Fruit fly (Drosophila melanogaster) whole organism: ENCODE measurements around the gene CG32767.

Experiments used
- CG8478 ChIP-seq: fragments of >200 bp; optimal IDR thresholded peaks from 2 replicates; lab custom pipeline; 2018; ENCODE audit warnings: inconsistent platforms
- Dll ChIP-seq: fragments of >200 bp; optimal IDR thresholded peaks from 2 replicates; lab custom pipeline; 2017
- EcR ChIP-seq, 2 experiments: fragments of >200 bp; optimal IDR thresholded peaks; 2 replicates each; lab custom pipeline; 2017; ENCODE audit warnings: missing biosample characterization in 2 of 2, missing genetic modification characterization in 2 of 2, missing genetic modification reagents in 2 of 2
- pan ChIP-seq: fragments of >200 bp; optimal IDR thresholded peaks from 2 replicates; lab custom pipeline; 2017
- psq ChIP-seq: fragments of >200 bp; optimal IDR thresholded peaks from 2 replicates; lab custom pipeline; 2017
- usp ChIP-seq: fragments of >200 bp; optimal IDR thresholded peaks from 2 replicates; lab custom pipeline; 2017; ENCODE audit warnings: missing biosample characterization, missing genetic modification characterization, mixed read lengths

CG32767 gene

DNA sequence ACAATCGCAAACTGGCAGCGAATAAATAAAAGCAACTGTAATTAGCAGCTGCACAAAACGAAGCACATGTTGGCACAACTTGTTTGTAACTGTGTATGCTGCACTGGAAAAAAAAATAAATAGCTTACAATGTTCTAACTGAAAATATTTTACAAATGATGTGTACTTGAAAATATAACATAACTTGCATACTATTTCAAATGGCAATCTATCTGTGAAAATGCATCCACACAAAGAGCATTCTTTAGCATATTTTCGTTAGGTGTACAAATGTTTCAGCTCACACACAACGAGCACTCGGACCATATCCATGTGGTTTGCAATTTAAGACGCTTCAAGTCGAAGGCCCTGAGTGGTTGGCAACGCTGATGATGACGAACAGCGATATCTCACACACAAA, 25.9 kb downstream of the CG32767 start:
- TF ChIP-seq pan (lab: Kevin White, UChicago): no peak
- no peak for TF ChIP-seq EcR (GFP tag; optimal IDR thresholded peaks at IDR 0.05; lab: Kevin White, UChicago)
- no peak for TF ChIP-seq Dll (lab: Kevin White, UChicago)
- no peak for TF ChIP-seq usp (GFP tag; lab: Kevin White, UChicago)
- no peak for TF ChIP-seq psq (lab: Kevin White, UChicago)
- no peak for TF ChIP-seq CG8478 (lab: Kevin White, UChicago)

DNA sequence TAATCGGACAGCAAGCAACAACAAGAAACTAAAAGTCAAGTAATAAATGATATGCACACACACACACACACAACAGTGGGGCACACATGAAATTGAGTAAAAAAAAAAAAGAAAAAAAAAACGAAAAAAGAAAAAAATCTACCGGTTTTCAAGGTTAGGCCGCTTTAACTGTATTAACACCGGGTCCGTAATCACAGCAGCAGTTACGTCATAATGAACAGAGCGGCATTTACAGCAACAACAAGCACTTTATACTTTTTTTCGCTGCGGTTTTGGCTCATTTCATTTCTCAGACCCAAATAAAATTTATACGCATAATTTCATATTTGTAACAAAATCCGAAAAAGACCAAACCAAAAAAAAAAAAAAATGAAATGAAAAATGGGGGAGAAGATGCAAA, 28.5 kb downstream of the CG32767 start:
- no peak for TF ChIP-seq psq (lab: Kevin White, UChicago)
- TF ChIP-seq Dll (lab: Kevin White, UChicago): no peak
- TF ChIP-seq CG8478 (lab: Kevin White, UChicago): no peak
- TF ChIP-seq EcR (GFP tag; optimal IDR thresholded peaks at IDR 0.05; lab: Kevin White, UChicago): no peak
- TF ChIP-seq pan (lab: Kevin White, UChicago): no peak
- TF ChIP-seq usp (GFP tag; lab: Kevin White, UChicago): no peak

DNA sequence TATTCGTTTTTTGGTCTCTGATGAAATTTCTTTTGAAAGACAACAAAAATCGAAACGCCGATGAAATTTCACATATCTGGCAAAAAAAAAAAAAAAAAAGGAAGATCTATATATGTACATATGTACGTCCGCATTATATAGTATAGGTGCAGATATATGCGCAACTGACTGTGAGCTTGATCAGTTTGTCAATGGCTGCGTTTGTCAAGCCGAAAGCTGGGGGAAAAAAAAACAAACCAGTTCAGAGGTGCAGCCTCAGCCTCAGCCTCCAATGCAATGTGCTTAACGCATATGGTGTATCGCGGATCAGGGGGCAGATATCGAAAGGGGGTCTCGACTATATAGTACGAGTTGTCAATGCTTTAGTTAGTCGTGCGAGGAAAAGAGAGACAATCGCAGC, 29.6 kb downstream of the CG32767 start:
- TF ChIP-seq EcR (GFP tag; optimal IDR thresholded peaks at IDR 0.05; lab: Kevin White, UChicago) (no peak), CG8478 (lab: Kevin White, UChicago) (no peak), psq (lab: Kevin White, UChicago) (no peak), pan (lab: Kevin White, UChicago) (no peak), usp (GFP tag; lab: Kevin White, UChicago) (no peak), Dll (lab: Kevin White, UChicago) (no peak)

DNA sequence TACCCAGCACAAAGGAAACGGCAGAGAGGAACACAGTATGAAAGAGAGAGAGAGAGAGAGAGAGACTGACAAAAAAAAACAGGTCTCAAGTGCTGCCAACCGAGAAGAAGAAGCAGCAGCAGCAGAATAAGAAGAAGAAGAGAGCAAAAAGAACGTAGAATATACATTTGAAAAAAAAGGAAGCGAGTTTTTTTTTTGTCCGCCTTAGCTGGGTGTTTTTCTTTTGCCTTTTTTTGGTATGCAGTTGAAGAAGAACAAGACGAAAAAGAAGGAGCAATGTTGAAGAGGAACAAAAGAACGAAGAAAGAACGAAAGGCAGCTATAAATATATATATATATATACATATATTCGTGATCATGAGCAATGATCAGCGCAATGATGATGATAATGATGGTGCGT, 31.6 kb downstream of the CG32767 start:
- TF ChIP-seq Dll (lab: Kevin White, UChicago) (no peak), psq (lab: Kevin White, UChicago) (no peak), CG8478 (lab: Kevin White, UChicago) (no peak), EcR (GFP tag; optimal IDR thresholded peaks at IDR 0.05; lab: Kevin White, UChicago) (no peak), usp (GFP tag; lab: Kevin White, UChicago) (no peak), pan (lab: Kevin White, UChicago) (no peak)

DNA sequence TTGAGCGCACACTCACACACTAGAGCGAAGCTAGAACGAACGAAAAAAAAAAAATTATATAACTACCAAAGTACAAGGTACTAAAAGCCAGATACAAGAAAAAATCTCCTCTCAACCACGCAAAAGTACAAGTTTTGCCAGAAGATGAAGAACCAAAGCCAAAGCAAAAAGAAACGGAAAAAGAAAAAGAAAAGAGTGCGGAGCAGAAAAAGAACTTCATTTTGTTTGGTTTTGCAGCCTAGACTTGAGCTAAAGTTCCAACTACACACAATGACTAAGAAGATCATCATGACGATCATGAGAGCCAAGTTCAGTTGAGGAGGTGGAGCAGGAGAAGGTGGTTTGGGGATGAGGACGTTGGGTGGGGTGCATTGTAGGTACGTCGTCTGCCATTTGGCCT, 33.5 kb downstream of the CG32767 start:
- no peak for TF ChIP-seq CG8478 (lab: Kevin White, UChicago)
- no peak for TF ChIP-seq pan (lab: Kevin White, UChicago)
- no peak for TF ChIP-seq psq (lab: Kevin White, UChicago)

DNA sequence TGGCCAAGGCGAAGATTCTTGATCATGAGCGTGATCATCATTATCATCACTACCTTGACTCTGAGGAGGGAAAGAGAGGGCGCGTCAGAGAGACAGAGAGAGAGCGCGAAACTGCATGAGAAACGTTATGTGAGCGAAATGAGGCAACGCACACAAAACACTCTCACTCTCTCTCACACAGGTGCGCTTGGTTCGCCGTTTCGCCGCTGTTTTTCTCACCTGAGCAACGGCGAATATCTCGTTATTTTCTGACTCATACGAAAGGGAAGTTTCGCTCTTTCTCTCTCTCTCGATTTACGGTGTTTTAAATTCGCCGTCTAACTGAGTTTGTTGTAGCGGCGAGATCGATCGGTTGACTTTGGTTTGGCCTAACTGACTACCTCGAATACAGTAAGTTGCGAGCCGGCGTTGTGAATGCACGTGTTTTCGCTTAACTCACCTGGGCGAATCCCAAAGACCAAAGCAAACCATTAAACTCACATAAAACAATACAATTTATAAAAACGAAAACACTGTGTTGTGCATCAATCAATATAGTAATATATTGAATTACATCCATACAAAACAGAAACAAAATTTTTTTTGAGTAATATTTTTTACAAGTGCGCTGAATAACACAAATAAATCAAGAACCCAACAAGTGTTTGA, 36.6 kb downstream of the CG32767 start, which contains the start of gene ovo:
TSS of gene ovo (plus strand) at position 388 of the 648 bp plus-strand sequence.
- TF ChIP-seq Dll (lab: Kevin White, UChicago) (peak; percentile 60), usp (GFP tag; lab: Kevin White, UChicago) (no peak)

DNA sequence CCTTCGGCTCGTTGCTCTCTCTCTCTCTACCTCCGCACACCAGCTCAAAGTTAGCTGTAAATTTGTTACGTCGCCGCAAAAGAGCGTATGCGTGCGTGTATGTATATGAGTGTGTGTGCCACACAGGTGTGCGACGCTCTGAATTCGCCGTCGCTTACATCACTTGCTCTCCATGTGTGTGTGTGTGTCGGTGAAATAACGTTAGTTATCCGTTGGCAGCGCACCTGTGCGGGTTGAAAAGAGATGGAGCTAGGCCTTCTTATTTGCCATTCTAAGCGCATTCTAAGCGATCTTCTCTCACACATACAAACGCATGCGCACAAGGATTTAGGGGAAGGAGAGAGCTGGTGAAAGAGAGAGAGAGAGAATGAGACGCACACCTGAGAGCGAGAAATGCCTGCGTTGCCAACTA, 37.7 kb downstream of the CG32767 start:
- TF ChIP-seq pan (lab: Kevin White, UChicago): no peak
- no peak for TF ChIP-seq Dll (lab: Kevin White, UChicago)
- no peak for TF ChIP-seq CG8478 (lab: Kevin White, UChicago)
- TF ChIP-seq psq (lab: Kevin White, UChicago): no peak
- TF ChIP-seq EcR (GFP tag; optimal IDR thresholded peaks at IDR 0.05; lab: Kevin White, UChicago): no peak
- TF ChIP-seq usp (GFP tag; lab: Kevin White, UChicago): no peak

DNA sequence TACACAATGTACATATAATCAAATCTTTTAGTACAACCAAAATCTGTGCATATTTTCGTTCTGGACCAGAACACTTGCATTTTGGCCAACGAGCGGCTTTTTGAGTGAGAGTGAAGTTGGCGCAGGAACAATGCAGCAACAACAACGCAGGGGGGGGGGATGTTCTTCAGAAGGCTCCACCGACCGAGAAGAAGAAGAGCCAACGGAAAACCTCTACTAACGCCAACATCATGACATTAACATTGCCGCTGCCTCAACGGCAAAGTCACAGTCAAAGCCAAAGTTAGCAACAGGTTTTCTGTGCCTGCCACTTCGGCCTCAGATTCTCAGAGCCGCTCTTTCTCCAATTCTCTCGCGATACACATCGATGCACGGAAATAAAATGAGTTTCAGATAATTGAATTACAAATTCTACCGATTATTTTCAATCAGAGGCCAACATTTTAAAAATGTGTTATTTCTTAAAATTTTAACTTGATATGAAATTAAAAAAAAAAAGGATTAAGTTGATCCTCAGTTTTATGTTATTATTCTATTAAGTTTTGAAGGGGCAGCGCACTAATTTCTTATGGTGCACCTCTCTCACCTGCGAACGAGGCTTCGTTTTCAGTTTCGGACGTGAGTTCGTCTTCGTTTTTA, 38.2 kb downstream of the CG32767 start:
- no peak for TF ChIP-seq psq (lab: Kevin White, UChicago)
- no peak for TF ChIP-seq CG8478 (lab: Kevin White, UChicago)
- TF ChIP-seq usp (GFP tag; lab: Kevin White, UChicago): no peak
- no peak for TF ChIP-seq EcR (GFP tag; optimal IDR thresholded peaks at IDR 0.05; lab: Kevin White, UChicago)
- TF ChIP-seq Dll (lab: Kevin White, UChicago): no peak
- TF ChIP-seq pan (lab: Kevin White, UChicago): no peak

DNA sequence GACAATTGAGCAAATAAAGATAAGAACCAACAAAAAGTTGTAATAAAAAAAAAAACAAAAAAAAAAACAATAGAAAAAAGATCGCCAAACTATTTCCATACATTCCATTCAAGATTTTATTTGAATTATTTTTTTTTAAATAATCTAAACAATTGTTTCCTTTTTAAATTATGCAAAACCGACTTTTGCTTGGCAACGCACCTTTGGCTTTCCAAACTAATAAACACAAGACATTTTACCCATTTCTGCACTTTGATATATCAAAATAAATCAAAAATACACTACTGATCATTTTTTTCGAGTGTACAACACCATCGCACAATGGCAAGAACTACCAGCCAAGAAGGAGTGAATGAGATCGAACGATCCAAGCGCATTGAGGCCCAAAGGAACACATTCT, 39.4 kb downstream of the CG32767 start:
- TF ChIP-seq psq (lab: Kevin White, UChicago) (no peak), usp (GFP tag; lab: Kevin White, UChicago) (no peak), pan (lab: Kevin White, UChicago) (no peak), EcR (GFP tag; optimal IDR thresholded peaks at IDR 0.05; lab: Kevin White, UChicago) (no peak), CG8478 (lab: Kevin White, UChicago) (no peak), Dll (lab: Kevin White, UChicago) (no peak)

DNA sequence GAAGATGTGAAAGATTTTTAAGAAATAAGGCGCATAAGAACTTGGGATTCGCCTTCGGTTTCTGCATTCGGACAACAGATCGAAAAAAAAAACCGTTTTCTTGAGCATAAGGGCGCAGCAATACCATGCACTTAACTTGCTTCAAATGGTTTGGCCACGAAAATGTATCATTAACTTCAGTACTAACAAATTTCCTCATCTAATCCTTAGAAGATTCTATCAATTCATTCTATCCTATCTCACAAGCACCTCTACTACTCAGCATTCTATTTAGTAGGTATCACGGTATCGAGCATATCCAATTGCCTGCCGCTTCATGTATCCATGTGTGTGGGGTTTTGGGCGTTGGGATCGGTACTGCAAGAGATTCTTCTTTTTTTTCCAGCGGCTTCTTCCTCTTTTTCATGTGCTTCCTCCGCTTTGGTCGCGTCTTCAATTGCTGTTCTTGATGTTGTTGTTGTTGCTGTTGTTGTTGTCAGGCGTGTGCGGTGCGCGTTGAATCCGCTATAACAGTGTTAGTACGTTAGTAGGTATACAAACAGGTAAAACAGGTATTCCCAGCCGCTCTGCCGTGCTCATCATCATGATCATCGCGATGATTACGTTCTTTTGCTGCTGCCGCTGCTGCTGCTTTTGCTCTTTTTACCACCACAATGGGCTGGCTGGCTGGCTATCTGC, 40.0 kb downstream of the CG32767 start:
- TF ChIP-seq pan (lab: Kevin White, UChicago) (peak; percentile 93), Dll (lab: Kevin White, UChicago) (no peak), CG8478 (lab: Kevin White, UChicago) (no peak), EcR (GFP tag; optimal IDR thresholded peaks at IDR 0.05; lab: Kevin White, UChicago) (no peak), psq (lab: Kevin White, UChicago) (no peak), usp (GFP tag; lab: Kevin White, UChicago) (no peak)
